Worm (Caenorhabditis elegans): ENCODE results near the gene Y45F3A.9.

The Y45F3A.9 gene

ce11 chrIII:10561904-10562303 is 33.1 kb downstream of the Y45F3A.9 start, which contains the start of gene Y45F3A.1:
Y45F3A.1 (minus strand) TSS chrIII:10561915.
- TF ChIP-seq efl-3 (GFP tag; optimal IDR thresholded peaks at IDR 0.05) (no peak), nhr-12 (tag; optimal IDR thresholded peaks at IDR 0.05) (no peak), C16A3.4 (tag; optimal IDR thresholded peaks at IDR 0.05) (no peak), egl-27 (tag; optimal IDR thresholded peaks at IDR 0.05) (no peak), unc-62 (GFP tag; optimal IDR thresholded peaks at IDR 0.05) (no peak), skn-1 (tag; optimal IDR thresholded peaks at IDR 0.05) (no peak), isw-1 (GFP tag; IDR thresholded peaks at IDR 0.05) (no peak), ceh-63 (GFP tag; optimal IDR thresholded peaks at IDR 0.05) (no peak), nhr-237 (tag; optimal IDR thresholded peaks at IDR 0.05) (no peak), nhr-19 (GFP tag; conservative IDR thresholded peaks at IDR 0.05) (no peak), nhr-28 (tag; optimal IDR thresholded peaks at IDR 0.05) (no peak), hlh-17 (GFP tag; optimal IDR thresholded peaks at IDR 0.05; ENCODE audit: borderline replicate concordance) (no peak), dsc-1 (tag; optimal IDR thresholded peaks at IDR 0.05) (no peak), efl-1 (optimal IDR thresholded peaks at IDR 0.05) (no peak), efl-1 (GFP tag; optimal IDR thresholded peaks at IDR 0.05 in 1 of 2) (no peak), sptf-1 (tag; optimal IDR thresholded peaks at IDR 0.05) (no peak), nhr-90 (tag; optimal IDR thresholded peaks at IDR 0.05; ENCODE audit: poor library complexity) (no peak), sox-4 (tag; optimal IDR thresholded peaks at IDR 0.05) (no peak), ceh-88 (GFP tag; IDR thresholded peaks at IDR 0.05) (no peak)

ce11 chrIII:10560296-10560695 is 34.7 kb downstream of the Y45F3A.9 start, which contains the start of gene rab-30:
rab-30 (plus strand) TSS chrIII:10560596.
- TF ChIP-seq rnt-1 (tag; optimal IDR thresholded peaks at IDR 0.05) (no peak), dsc-1 (tag; optimal IDR thresholded peaks at IDR 0.05) (no peak), zip-4 (GFP tag; optimal IDR thresholded peaks at IDR 0.05) (no peak), elt-3 (tag; optimal IDR thresholded peaks at IDR 0.05) (no peak), unc-130 (tag; optimal IDR thresholded peaks at IDR 0.05) (no peak), C16A3.4 (tag; optimal IDR thresholded peaks at IDR 0.05) (no peak), nhr-71 (tag; optimal IDR thresholded peaks at IDR 0.05) (no peak), unc-62 (GFP tag; optimal IDR thresholded peaks at IDR 0.05) (no peak), pag-3 (tag; optimal IDR thresholded peaks at IDR 0.05; ENCODE audit: borderline replicate concordance, insufficient read depth) (no peak), sox-4 (tag; optimal IDR thresholded peaks at IDR 0.05) (no peak), F16B12.6 (tag; optimal IDR thresholded peaks at IDR 0.05) (no peak), zag-1 (tag; optimal IDR thresholded peaks at IDR 0.05) (no peak), lin-15B (tag; optimal IDR thresholded peaks at IDR 0.05) (no peak), Y116A8C.19 (tag; optimal IDR thresholded peaks at IDR 0.05; ENCODE audit: borderline replicate concordance) (no peak), fkh-8 (tag; optimal IDR thresholded peaks at IDR 0.05) (no peak)

ce11 chrIII:10557910-10558309 is 37.1 kb downstream of the Y45F3A.9 start, which contains the start of gene T21C12.4:
T21C12.4 (minus strand) TSS chrIII:10558010.
- TF ChIP-seq aly-2 (tag; optimal IDR thresholded peaks at IDR 0.05) = no peak
- no peak for TF ChIP-seq lir-3 (tag; optimal IDR thresholded peaks at IDR 0.05; ENCODE audit: poor library complexity)
- TF ChIP-seq mab-9 (GFP tag; IDR thresholded peaks at IDR 0.05) = no peak
- no peak for TF ChIP-seq ces-1 (GFP tag; optimal IDR thresholded peaks at IDR 0.05)
- TF ChIP-seq mdl-1 (tag; optimal IDR thresholded peaks at IDR 0.05) = no peak
- no peak for TF ChIP-seq sptf-1 (tag; optimal IDR thresholded peaks at IDR 0.05)
- TF ChIP-seq ceh-88 (GFP tag; IDR thresholded peaks at IDR 0.05) = no peak
- no peak for TF ChIP-seq ztf-11 (tag; optimal IDR thresholded peaks at IDR 0.05)
- no peak for TF ChIP-seq snpc-4 (tag; optimal IDR thresholded peaks at IDR 0.05)
- no peak for TF ChIP-seq ceh-90 (tag; optimal IDR thresholded peaks at IDR 0.05)
- no peak for TF ChIP-seq nhr-85 (tag)

Measured in whole organism, L1 larva.